Worm (Caenorhabditis elegans) whole organism, L1 larva: ENCODE results near the gene scl-2.

Source experiments
- nhr-77 ChIP-seq: fragments of 150-350 bp; optimal IDR thresholded peaks from 2 replicates; lab custom pipeline; 2014; ENCODE audit warnings: missing biosample characterization, missing genetic modification characterization
- nhr-90 ChIP-seq: sonication (generic microtip); optimal IDR thresholded peaks from 2 replicates; lab custom pipeline; 2016; ENCODE audit warnings: mild to moderate bottlenecking, missing genetic modification characterization, missing compliant biosample characterization; ENCODE audit not compliant: poor library complexity

ce11 chrIV:13008405-13009208 is 48.9 kb upstream of the scl-2 start, which contains the start of gene mbk-2:
- TF ChIP-seq nhr-90 (no peak), nhr-77 (no peak)
